Worm (Caenorhabditis elegans) whole organism, L3 larva: ENCODE measurements around the gene C42C1.12.
"Not testable (repeated sequence)": the region's sequence is repeated elsewhere in the genome, so short reads cannot be mapped to it uniquely, and the experiment has no call there.

ENCODE experiments used
- ZK546.5 ChIP-seq: sonication (generic microtip); optimal IDR thresholded peaks from 2 replicates; lab custom pipeline; 2017; ENCODE audit warnings: missing biosample characterization, missing genetic modification characterization
- aly-2 ChIP-seq: fragments of 150-350 bp; optimal IDR thresholded peaks from 2 replicates; lab custom pipeline; 2014; ENCODE audit warnings: missing biosample characterization, missing genetic modification characterization
- ama-1 ChIP-seq: fragments of 150-350 bp; optimal IDR thresholded peaks from 2 replicates; lab custom pipeline; 2018
- ceh-16 ChIP-seq: sonication (generic microtip); optimal IDR thresholded peaks from 2 replicates; lab custom pipeline; 2017; ENCODE audit warnings: missing biosample characterization, missing genetic modification characterization
- ceh-28 ChIP-seq: fragments of 150-350 bp; optimal IDR thresholded peaks from 2 replicates; lab custom pipeline; 2014; ENCODE audit warnings: missing biosample characterization, missing genetic modification reagents, missing genetic modification characterization
- ceh-82 ChIP-seq: fragments of 150-350 bp; optimal IDR thresholded peaks from 2 replicates; lab custom pipeline; 2014; ENCODE audit warnings: missing biosample characterization, missing genetic modification characterization
- ceh-9 ChIP-seq: sonication (generic microtip); optimal IDR thresholded peaks from 2 replicates; lab custom pipeline; 2018; ENCODE audit warnings: missing biosample characterization, missing genetic modification characterization
- egl-5 ChIP-seq: fragments of 150-350 bp; optimal IDR thresholded peaks from 2 replicates; lab custom pipeline; 2017; ENCODE audit warnings: missing biosample characterization, missing genetic modification reagents, missing genetic modification characterization, inconsistent platforms
- elt-1 ChIP-seq: fragments of 150-350 bp; optimal IDR thresholded peaks from 2 replicates; lab custom pipeline; 2014; ENCODE audit warnings: missing biosample characterization, missing genetic modification characterization
- elt-2 ChIP-seq: sonication (generic microtip); optimal IDR thresholded peaks from 2 replicates; lab custom pipeline; 2016; ENCODE audit warnings: missing genetic modification reagents, mild to moderate bottlenecking, missing genetic modification characterization, missing compliant biosample characterization
- fkh-10 ChIP-seq: sonication (generic microtip); optimal IDR thresholded peaks from 2 replicates; lab custom pipeline; 2017; ENCODE audit warnings: missing biosample characterization, missing genetic modification reagents, missing genetic modification characterization
- fkh-2 ChIP-seq: fragments of 150-350 bp; optimal IDR thresholded peaks from 2 replicates; lab custom pipeline; 2014; ENCODE audit warnings: missing biosample characterization, missing genetic modification reagents, missing genetic modification characterization
- fos-1 ChIP-seq: fragments of 150-350 bp; optimal IDR thresholded peaks from 2 replicates; lab custom pipeline; 2014; ENCODE audit warnings: missing biosample characterization, missing genetic modification characterization
- hmg-11 ChIP-seq: sonication (generic microtip); optimal IDR thresholded peaks from 2 replicates; lab custom pipeline; 2016; ENCODE audit warnings: missing genetic modification characterization, missing compliant biosample characterization
- lin-15B ChIP-seq: fragments of 150-350 bp; optimal IDR thresholded peaks from 2 replicates; lab custom pipeline; 2014; ENCODE audit warnings: missing biosample characterization, missing genetic modification characterization
- lsy-12 ChIP-seq: sonication (generic microtip); optimal IDR thresholded peaks from 2 replicates; lab custom pipeline; 2016; ENCODE audit warnings: mild to moderate bottlenecking, missing genetic modification characterization, missing compliant biosample characterization
- mdl-1 ChIP-seq: fragments of 150-350 bp; optimal IDR thresholded peaks from 2 replicates; lab custom pipeline; 2014; ENCODE audit warnings: missing biosample characterization, missing genetic modification characterization
- mml-1 ChIP-seq: fragments of 150-350 bp; sonication (generic microtip); optimal IDR thresholded peaks from 3 replicates; lab custom pipeline; 2014; ENCODE audit warnings: missing biosample characterization, missing genetic modification characterization
- nfya-1 ChIP-seq: sonication (generic microtip); optimal IDR thresholded peaks from 2 replicates; lab custom pipeline; 2017; ENCODE audit warnings: missing genetic modification characterization, mild to moderate bottlenecking, missing compliant biosample characterization, antibody characterized with exemption, moderate library complexity; ENCODE audit not compliant: insufficient read depth
- nhr-11 ChIP-seq: fragments of 150-350 bp; optimal IDR thresholded peaks from 2 replicates; lab custom pipeline; 2014; ENCODE audit warnings: missing biosample characterization, missing genetic modification characterization
- nhr-23 ChIP-seq: fragments of 150-350 bp; optimal IDR thresholded peaks from 2 replicates; lab custom pipeline; 2014; ENCODE audit warnings: missing biosample characterization, missing genetic modification reagents, missing genetic modification characterization
- nhr-237 ChIP-seq: fragments of 150-350 bp; optimal IDR thresholded peaks from 2 replicates; lab custom pipeline; 2014; ENCODE audit warnings: missing biosample characterization, missing genetic modification characterization
- nhr-25 ChIP-seq: sonication (generic microtip); optimal IDR thresholded peaks from 2 replicates; lab custom pipeline; 2017; ENCODE audit warnings: missing biosample characterization, missing genetic modification characterization
- nhr-28 ChIP-seq: fragments of 150-350 bp; optimal IDR thresholded peaks from 2 replicates; lab custom pipeline; 2014; ENCODE audit warnings: missing biosample characterization, missing genetic modification characterization
- nhr-43 ChIP-seq: sonication (generic microtip); optimal IDR thresholded peaks from 2 replicates; lab custom pipeline; 2016; ENCODE audit warnings: mild to moderate bottlenecking, missing genetic modification characterization, missing compliant biosample characterization; ENCODE audit not compliant: poor library complexity, severe bottlenecking
- nhr-76 ChIP-seq: fragments of 150-350 bp; sonication (generic microtip); optimal IDR thresholded peaks from 5 replicates; lab custom pipeline; 2014; ENCODE audit warnings: missing biosample characterization, missing genetic modification characterization
- nhr-77 ChIP-seq: fragments of 150-350 bp; optimal IDR thresholded peaks from 2 replicates; lab custom pipeline; 2014; ENCODE audit warnings: missing biosample characterization, missing genetic modification characterization
- pha-4 ChIP-seq: fragments of 150-350 bp; optimal IDR thresholded peaks from 2 replicates; lab custom pipeline; 2014; ENCODE audit warnings: missing biosample characterization, missing genetic modification reagents, missing genetic modification characterization
- pqm-1 ChIP-seq: fragments of 150-350 bp; optimal IDR thresholded peaks from 2 replicates; lab custom pipeline; 2017; ENCODE audit warnings: missing biosample characterization, missing genetic modification characterization, inconsistent platforms
- sea-2 ChIP-seq: fragments of 150-350 bp; sonication (generic microtip); optimal IDR thresholded peaks from 4 replicates; lab custom pipeline; 2014; ENCODE audit warnings: missing biosample characterization, missing genetic modification reagents, missing genetic modification characterization
- skn-1 ChIP-seq: fragments of 150-350 bp; optimal IDR thresholded peaks from 2 replicates; lab custom pipeline; 2014; ENCODE audit warnings: missing biosample characterization, missing genetic modification characterization
- snpc-4 ChIP-seq: fragments of 150-350 bp; optimal IDR thresholded peaks from 2 replicates; lab custom pipeline; 2014; ENCODE audit warnings: missing biosample characterization, missing genetic modification characterization
- tbx-2 ChIP-seq: sonication (generic microtip); optimal IDR thresholded peaks from 2 replicates; lab custom pipeline; 2016; ENCODE audit warnings: mild to moderate bottlenecking, missing genetic modification characterization, missing compliant biosample characterization
- unc-39 ChIP-seq: sonication (generic microtip); optimal IDR thresholded peaks from 4 replicates; lab custom pipeline; 2017; ENCODE audit warnings: missing biosample characterization, missing genetic modification characterization
- unc-62 ChIP-seq: fragments of 150-350 bp; sonication (generic microtip); optimal IDR thresholded peaks from 4 replicates; lab custom pipeline; 2014; ENCODE audit warnings: missing biosample characterization, missing genetic modification reagents, missing genetic modification characterization
- zag-1 ChIP-seq: fragments of 150-350 bp; optimal IDR thresholded peaks from 2 replicates; lab custom pipeline; 2014; ENCODE audit warnings: missing biosample characterization, missing genetic modification characterization
- ztf-11 ChIP-seq: fragments of 150-350 bp; optimal IDR thresholded peaks from 2 replicates; lab custom pipeline; 2014; ENCODE audit warnings: missing biosample characterization, missing genetic modification characterization

The C42C1.12 gene

ce11 chrIV:12282157-12282789, at the start of gene C42C1.12, which contains the start of gene C42C1.19:
C42C1.12 (minus strand) TSS chrIV:12282207.
C42C1.19 (plus strand) TSS chrIV:12282739.
- TF ChIP-seq ceh-16 (tag; lab: Kevin White, UChicago), result no peak
- TF ChIP-seq elt-2 (tag; lab: Kevin White, UChicago), result peak; percentile 14
- peak; percentile 33 for TF ChIP-seq lin-15B (tag; lab: Kevin White, UChicago)
- TF ChIP-seq hmg-11 (tag; lab: Kevin White, UChicago), result peak; percentile 57
- no peak for TF ChIP-seq tbx-2 (tag; lab: Kevin White, UChicago)
- no peak for TF ChIP-seq ceh-28 (tag; lab: Kevin White, UChicago)
- TF ChIP-seq pha-4 (tag; lab: Kevin White, UChicago), result peak; percentile 49

ce11 chrIV:12330840-12331359, 48.9 kb upstream of the C42C1.12 start, which contains the start of gene ufd-1:
ufd-1 (minus strand) TSS chrIV:12330890.
- TF ChIP-seq fkh-2 (tag; lab: Kevin White, UChicago), result no peak
- no peak for TF ChIP-seq mdl-1 (tag; lab: Kevin White, UChicago)
- no peak for TF ChIP-seq fkh-10 (GFP tag; lab: Kevin White, UChicago)
- TF ChIP-seq nhr-43 (tag; lab: Kevin White, UChicago), result no peak
- no peak for TF ChIP-seq nhr-76 (tag; lab: Kevin White, UChicago)
- TF ChIP-seq pqm-1 (tag; lab: Kevin White, UChicago), result no peak
- TF ChIP-seq ceh-28 (tag; lab: Kevin White, UChicago), result no peak
- TF ChIP-seq nhr-23, result peak; percentile 51
- no peak for TF ChIP-seq lsy-12
- TF ChIP-seq nhr-28, result no peak
- peak; percentile 7 for TF ChIP-seq lin-15B (tag; lab: Kevin White, UChicago)
- no peak for TF ChIP-seq ceh-82 (tag; lab: Kevin White, UChicago)
- TF ChIP-seq zag-1 (tag; lab: Kevin White, UChicago), result no peak
- TF ChIP-seq hmg-11 (tag; lab: Kevin White, UChicago), result no peak
- no peak for TF ChIP-seq elt-1 (tag; lab: Kevin White, UChicago)
- TF ChIP-seq nhr-77, result no peak
- no peak for TF ChIP-seq nfya-1 (tag; lab: Kevin White, UChicago)
- no peak for TF ChIP-seq aly-2 (tag; lab: Kevin White, UChicago)
- no peak for TF ChIP-seq nhr-237 (tag; lab: Kevin White, UChicago)
- no peak for TF ChIP-seq mml-1 (tag; lab: Kevin White, UChicago)
- peak; percentile 25 for TF ChIP-seq nhr-25 (tag; lab: Kevin White, UChicago)
- no peak for TF ChIP-seq sea-2 (GFP tag; lab: Kevin White, UChicago)
- TF ChIP-seq unc-62, result no peak
- TF ChIP-seq snpc-4 (tag; lab: Kevin White, UChicago), result no peak
- no peak for TF ChIP-seq ZK546.5 (tag; lab: Kevin White, UChicago)
- TF ChIP-seq elt-2 (tag; lab: Kevin White, UChicago), result no peak
- TF ChIP-seq skn-1 (tag; lab: Kevin White, UChicago), result peak; percentile 58
- TF ChIP-seq ceh-9, result no peak
- no peak for TF ChIP-seq tbx-2 (tag; lab: Kevin White, UChicago)
- no peak for TF ChIP-seq ama-1

DNA sequence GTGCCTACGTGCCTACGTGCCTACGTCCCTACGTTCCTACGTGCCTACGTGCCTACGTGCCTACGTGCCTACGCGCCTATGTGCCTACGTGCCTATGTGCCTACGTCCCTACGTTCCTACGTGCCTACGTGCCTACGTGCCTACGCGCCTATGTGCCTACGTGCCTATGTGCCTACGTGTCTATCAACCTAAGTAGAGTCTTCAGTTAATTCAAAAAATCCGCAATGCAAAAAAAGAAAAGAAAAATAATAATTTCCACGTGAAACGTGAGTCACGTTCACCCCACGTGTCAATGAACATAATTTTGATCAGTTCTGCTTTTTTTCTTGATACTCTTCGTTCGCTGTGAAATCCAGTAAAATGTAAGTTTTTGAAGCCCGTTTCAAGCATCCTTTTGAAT, 44.9 kb upstream of the C42C1.12 start, which contains the start of gene F19B6.3:
Gene F19B6.3, plus strand, starts transcription at position 301 of the 400 bp plus-strand sequence.
- not testable (repeated sequence) for TF ChIP-seq nhr-77; egl-5 (tag; lab: Kevin White, UChicago); tbx-2 (tag; lab: Kevin White, UChicago)

DNA sequence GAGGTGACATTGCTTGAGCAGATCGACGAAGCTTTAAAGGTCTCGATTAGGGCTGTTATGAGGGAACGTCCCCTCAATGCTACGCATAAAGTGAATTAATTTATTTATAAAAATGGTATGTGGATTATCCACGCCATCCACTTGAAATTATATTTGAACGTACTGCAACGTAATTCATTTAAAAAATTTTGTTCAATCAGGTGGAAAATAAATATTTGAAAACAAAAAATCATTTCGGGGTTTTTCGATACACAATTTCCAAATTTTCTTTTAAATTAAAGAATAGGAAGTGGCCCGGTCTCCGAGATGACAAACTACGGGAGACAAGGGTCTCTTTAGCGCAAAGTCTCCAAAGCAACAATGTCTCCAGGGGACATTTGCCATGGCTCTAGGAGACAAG, 29.6 kb upstream of the C42C1.12 start, which contains the start of gene oac-58:
Gene oac-58, minus strand, starts transcription at position 101 of the 400 bp plus-strand sequence.
- TF ChIP-seq aly-2 (tag; lab: Kevin White, UChicago) (no peak), nhr-43 (tag; lab: Kevin White, UChicago) (no peak), fos-1 (tag; lab: Kevin White, UChicago) (no peak), nhr-23 (no peak), unc-39 (tag; lab: Kevin White, UChicago) (no peak), ztf-11 (no peak), elt-1 (tag; lab: Kevin White, UChicago) (no peak), mdl-1 (tag; lab: Kevin White, UChicago) (no peak), ceh-82 (tag; lab: Kevin White, UChicago) (no peak), lsy-12 (no peak), nhr-11 (no peak), nhr-28 (no peak), fkh-2 (tag; lab: Kevin White, UChicago) (no peak), egl-5 (tag; lab: Kevin White, UChicago) (no peak), skn-1 (tag; lab: Kevin White, UChicago) (no peak), ZK546.5 (tag; lab: Kevin White, UChicago) (no peak), ceh-16 (tag; lab: Kevin White, UChicago) (no peak), lin-15B (tag; lab: Kevin White, UChicago) (no peak)
- TF ChIP-seq, all 47 proteins: peak for 0
